Worm (Caenorhabditis elegans): ENCODE measurements around the gene clec-118.

Gene clec-118

ce11 chrII:593221-593620, 19.0 kb downstream of the clec-118 start, which contains the start of gene W08F4.1:
TSS of gene W08F4.1 (plus strand) at chrII:593521.
- peak; percentile 35; the same call in 1 of the 2 replicates for TF ChIP-seq lin-38 (GFP tag; IDR thresholded peaks at IDR 0.05)

- TF ChIP-seq zfp-3 (GFP tag; conservative IDR thresholded peaks at IDR 0.05) (no peak), F26F4.8 (GFP tag; conservative IDR thresholded peaks at IDR 0.05) (no peak), ztf-11 (tag; optimal IDR thresholded peaks at IDR 0.05) (no peak), ztf-7 (tag; optimal IDR thresholded peaks at IDR 0.05) (no peak), hif-1 (tag; optimal IDR thresholded peaks at IDR 0.05) (no peak), daf-8 (GFP tag; IDR thresholded peaks at IDR 0.05) (no peak), lim-7 (GFP tag; IDR thresholded peaks at IDR 0.05) (no peak), Y105C5A.15 (GFP tag; IDR thresholded peaks at IDR 0.05) (no peak), lir-3 (tag; optimal IDR thresholded peaks at IDR 0.05) (no peak), attf-4 (tag; optimal IDR thresholded peaks at IDR 0.05) (no peak), lin-39 (tag; optimal IDR thresholded peaks at IDR 0.05) (no peak), lin-38 (GFP tag; IDR thresholded peaks at IDR 0.05) (no peak)
These were observed 21.2 kb downstream of the clec-118 start, which contains the start of gene W08F4.10 for ce11 chrII:591110-591509. TSS of gene W08F4.10 (minus strand) at chrII:591210.

ce11 chrII:587533-587932, 24.7 kb downstream of the clec-118 start, which contains the start of gene fbxb-34:
TSS of gene fbxb-34 (plus strand) at chrII:587833.
- no peak for TF ChIP-seq hlh-11 (tag; optimal IDR thresholded peaks at IDR 0.05)
- no peak for TF ChIP-seq dpl-1 (GFP tag; optimal IDR thresholded peaks at IDR 0.05)
- TF ChIP-seq R02D3.7 (tag; optimal IDR thresholded peaks at IDR 0.05): no peak
- no peak for TF ChIP-seq madf-5 (GFP tag; IDR thresholded peaks at IDR 0.05)
- TF ChIP-seq zag-1 (tag; optimal IDR thresholded peaks at IDR 0.05): no peak
- TF ChIP-seq nhr-77 (tag; optimal IDR thresholded peaks at IDR 0.05): no peak
- TF ChIP-seq nhr-76 (tag; optimal IDR thresholded peaks at IDR 0.05): no peak
- TF ChIP-seq nhr-237 (tag; optimal IDR thresholded peaks at IDR 0.05): no peak
- no peak for TF ChIP-seq snpc-1.2 (GFP tag; IDR thresholded peaks at IDR 0.05)
- TF ChIP-seq saeg-2 (GFP tag; IDR thresholded peaks at IDR 0.05): no peak
- no peak for TF ChIP-seq gei-8 (GFP tag; optimal IDR thresholded peaks at IDR 0.05)
- no peak for TF ChIP-seq egl-27 (tag; optimal IDR thresholded peaks at IDR 0.05)
- no peak for TF ChIP-seq ceh-20 (GFP tag; IDR thresholded peaks at IDR 0.05)
- no peak for TF ChIP-seq madf-9 (GFP tag; conservative IDR thresholded peaks at IDR 0.05)

- TF ChIP-seq lin-39 (tag; optimal IDR thresholded peaks at IDR 0.05) (no peak), vab-7 (GFP tag; IDR thresholded peaks at IDR 0.05) (no peak), unc-130 (GFP tag; optimal IDR thresholded peaks at IDR 0.05) (no peak), nhr-76 (tag; optimal IDR thresholded peaks at IDR 0.05) (no peak), F37D6.2 (tag; optimal IDR thresholded peaks at IDR 0.05) (no peak), ceh-62 (tag; optimal IDR thresholded peaks at IDR 0.05) (no peak)
These were observed 27.9 kb downstream of the clec-118 start, which contains the start of the genes W08F4.12 and W08F4.13 for ce11 chrII:584321-584848. TSS of gene W08F4.12 (minus strand) at chrII:584421. TSS of gene W08F4.13 (plus strand) at chrII:584798.

- TF ChIP-seq daf-12 (tag; optimal IDR thresholded peaks at IDR 0.05) (no peak), mdl-1 (tag; optimal IDR thresholded peaks at IDR 0.05) (no peak), lir-3 (tag; optimal IDR thresholded peaks at IDR 0.05) (no peak), Y75B8A.6 (GFP tag; IDR thresholded peaks at IDR 0.05) (no peak), lin-38 (GFP tag; IDR thresholded peaks at IDR 0.05) (no peak), hlh-30 (tag; optimal IDR thresholded peaks at IDR 0.05; ENCODE audit: insufficient read depth) (no peak), mxl-2 (GFP tag; conservative IDR thresholded peaks at IDR 0.05) (no peak), nhr-42 (GFP tag; IDR thresholded peaks at IDR 0.05) (no peak), cey-2 (tag; optimal IDR thresholded peaks at IDR 0.05; ENCODE audit: borderline replicate concordance, insufficient read depth) (no peak), zip-11 (GFP tag; IDR thresholded peaks at IDR 0.05) (no peak), dmd-9 (GFP tag; IDR thresholded peaks at IDR 0.05) (no peak), T26A8.4 (GFP tag; IDR thresholded peaks at IDR 0.05) (no peak), D1046.2 (GFP tag; IDR thresholded peaks at IDR 0.05) (no peak)
These were observed 29.6 kb downstream of the clec-118 start, which contains the start of gene fbxb-14 for ce11 chrII:582649-583048. TSS of gene fbxb-14 (minus strand) at chrII:582749.

Measured in whole organism, L4 larva.